Fruit fly (Drosophila melanogaster) whole organism, embryonic: ENCODE measurements around the gene CIA30.

Experiments used
- Antp ChIP-seq: fragments of 200-800 bp; sonication (Bioruptor generic); optimal IDR thresholded peaks from 3 replicates; lab custom pipeline; 2016; ENCODE audit warnings: missing biosample characterization, missing genetic modification characterization
- Bteb2 ChIP-seq: fragments of 200-800 bp; sonication (Bioruptor generic); optimal IDR thresholded peaks from 2 replicates; lab custom pipeline; 2016; ENCODE audit warnings: missing biosample characterization, missing genetic modification characterization
- CG11560 ChIP-seq: fragments of 200-800 bp; sonication (Bioruptor generic); IDR thresholded peaks from 3 replicates; pipeline ENCODE4 v1.3.6; 2022; ENCODE audit warnings: missing biosample characterization, missing genetic modification characterization
- CG11695 ChIP-seq: fragments of 200-800 bp; sonication (Bioruptor generic); IDR thresholded peaks from 3 replicates; pipeline ENCODE4 v1.3.6; 2022; ENCODE audit warnings: missing biosample characterization, missing genetic modification characterization
- CG11696 ChIP-seq: fragments of 200-800 bp; sonication (Bioruptor generic); IDR thresholded peaks from 2 replicates; pipeline ENCODE4 v1.3.6; 2022; ENCODE audit warnings: missing biosample characterization, missing genetic modification characterization
- CG12236 ChIP-seq: fragments of 200-800 bp; sonication (Bioruptor generic); optimal IDR thresholded peaks from 2 replicates; lab custom pipeline; 2016; ENCODE audit warnings: missing biosample characterization, missing genetic modification characterization
- CG13296 ChIP-seq: fragments of 200-800 bp; sonication (Bioruptor generic); optimal IDR thresholded peaks from 3 replicates; lab custom pipeline; 2018; ENCODE audit warnings: missing biosample characterization, mild to moderate bottlenecking, missing genetic modification characterization
- CG13424 ChIP-seq: fragments of 200-800 bp; sonication (Bioruptor generic); optimal IDR thresholded peaks from 2 replicates; lab custom pipeline; 2019; ENCODE audit warnings: missing biosample characterization, mild to moderate bottlenecking, missing genetic modification characterization, moderate library complexity
- CG14710 ChIP-seq: fragments of 200-800 bp; sonication (Bioruptor generic); optimal IDR thresholded peaks from 3 replicates; lab custom pipeline; 2019; ENCODE audit warnings: missing biosample characterization, mild to moderate bottlenecking, missing genetic modification characterization, moderate library complexity
- CG14965 ChIP-seq: fragments of 200-800 bp; sonication (Bioruptor generic); optimal IDR thresholded peaks from 2 replicates; lab custom pipeline; 2016; ENCODE audit warnings: missing biosample characterization, missing genetic modification characterization, borderline replicate concordance
- CG1602 ChIP-seq: fragments of 200-800 bp; sonication (Bioruptor generic); optimal IDR thresholded peaks from 3 replicates; lab custom pipeline; 2016; ENCODE audit warnings: missing biosample characterization, missing genetic modification characterization
- CG17385 ChIP-seq: fragments of 200-800 bp; sonication (Bioruptor generic); optimal IDR thresholded peaks from 3 replicates; lab custom pipeline; 2018; ENCODE audit warnings: missing biosample characterization, mild to moderate bottlenecking, missing genetic modification characterization
- CG2199 ChIP-seq: fragments of 200-800 bp; sonication (Bioruptor generic); IDR thresholded peaks from 3 replicates; pipeline ENCODE4 v1.3.6; 2022; ENCODE audit warnings: missing biosample characterization, missing genetic modification characterization
- CG2875 ChIP-seq: fragments of 200-800 bp; sonication (Bioruptor generic); optimal IDR thresholded peaks from 2 replicates; lab custom pipeline; 2017; ENCODE audit warnings: missing biosample characterization, mild to moderate bottlenecking, missing genetic modification characterization, missing genetic modification reagents
- CG30020 ChIP-seq: fragments of 200-800 bp; optimal IDR thresholded peaks from 2 replicates; lab custom pipeline; 2019; ENCODE audit warnings: missing biosample characterization, mild to moderate bottlenecking, missing genetic modification characterization, moderate library complexity
- CG4707 ChIP-seq: fragments of 200-800 bp; sonication (Bioruptor generic); optimal IDR thresholded peaks from 2 replicates; lab custom pipeline; 2018; ENCODE audit warnings: missing biosample characterization, mild to moderate bottlenecking, missing genetic modification characterization, moderate library complexity
- CG5180 ChIP-seq: fragments of 200-800 bp; sonication (Bioruptor generic); optimal IDR thresholded peaks from 3 replicates; lab custom pipeline; 2017; ENCODE audit warnings: missing biosample characterization, missing genetic modification characterization, mild to moderate bottlenecking, moderate library complexity, missing genetic modification reagents
- CG5245 ChIP-seq: fragments of 200-800 bp; sonication (Bioruptor generic); optimal IDR thresholded peaks from 3 replicates; lab custom pipeline; 2016; ENCODE audit warnings: missing biosample characterization, missing genetic modification characterization
- CG6272 ChIP-seq: fragments of 200-800 bp; sonication (Bioruptor generic); IDR thresholded peaks from 2 replicates; pipeline ENCODE4 v1.3.6; 2022; ENCODE audit warnings: missing biosample characterization, missing genetic modification characterization
- CG6854 ChIP-seq: fragments of 200-800 bp; sonication (Bioruptor generic); optimal IDR thresholded peaks from 3 replicates; lab custom pipeline; 2017; ENCODE audit warnings: missing biosample characterization, mild to moderate bottlenecking, missing genetic modification characterization
- CG8089 ChIP-seq: fragments of 200-800 bp; sonication (Bioruptor generic); optimal IDR thresholded peaks from 3 replicates; lab custom pipeline; 2016; ENCODE audit warnings: missing biosample characterization, missing genetic modification characterization
- Dbx ChIP-seq: fragments of 200-800 bp; sonication (Bioruptor generic); IDR thresholded peaks from 3 replicates; pipeline ENCODE4 v1.3.6; 2022; ENCODE audit warnings: missing biosample characterization, missing genetic modification characterization
- Dll ChIP-seq: fragments of 200-800 bp; sonication (Bioruptor generic); IDR thresholded peaks from 4 replicates; pipeline ENCODE4 v1.3.6; 2022; ENCODE audit warnings: missing biosample characterization, missing genetic modification characterization; ENCODE audit not compliant: partially characterized antibody
- Drgx ChIP-seq: fragments of 200-800 bp; sonication (Bioruptor generic); IDR thresholded peaks from 2 replicates; pipeline ENCODE4 v1.3.6; 2022; ENCODE audit warnings: missing biosample characterization, missing genetic modification characterization
- ERR ChIP-seq: fragments of 200-800 bp; sonication (Bioruptor generic); optimal IDR thresholded peaks from 2 replicates; lab custom pipeline; 2016; ENCODE audit warnings: missing biosample characterization, missing genetic modification characterization
- HLH4C ChIP-seq: fragments of 200-800 bp; sonication (Bioruptor generic); IDR thresholded peaks from 3 replicates; pipeline ENCODE4 v1.3.6; 2022; ENCODE audit warnings: missing biosample characterization, missing genetic modification characterization; ENCODE audit not compliant: partially characterized antibody
- Hand ChIP-seq: fragments of 200-800 bp; sonication (Bioruptor generic); optimal IDR thresholded peaks from 2 replicates; lab custom pipeline; 2017; ENCODE audit warnings: mild to moderate bottlenecking, missing biosample characterization, missing genetic modification reagents, missing genetic modification characterization
- Lim3 ChIP-seq: fragments of 200-800 bp; sonication (Bioruptor generic); IDR thresholded peaks from 2 replicates; pipeline ENCODE4 v1.3.6; 2022; ENCODE audit warnings: missing biosample characterization, missing genetic modification characterization
- Lpt ChIP-seq: fragments of >200 bp; optimal IDR thresholded peaks from 2 replicates; lab custom pipeline; 2018; ENCODE audit warnings: missing biosample characterization, missing genetic modification characterization
- NC2α ChIP-seq: fragments of 200-800 bp; sonication (Bioruptor generic); optimal IDR thresholded peaks from 2 replicates; lab custom pipeline; 2016; ENCODE audit warnings: missing biosample characterization, missing genetic modification characterization
- Rx ChIP-seq: fragments of 200-800 bp; sonication (Bioruptor generic); IDR thresholded peaks from 2 replicates; pipeline ENCODE4 v1.3.6; 2022; ENCODE audit warnings: missing biosample characterization, missing genetic modification characterization
- Spps ChIP-seq: fragments of 200-800 bp; sonication (Bioruptor generic); optimal IDR thresholded peaks from 2 replicates; lab custom pipeline; 2018; ENCODE audit warnings: missing biosample characterization, mild to moderate bottlenecking, missing genetic modification characterization
- az2 ChIP-seq: fragments of 200-800 bp; sonication (Bioruptor generic); optimal IDR thresholded peaks from 3 replicates; lab custom pipeline; 2016; ENCODE audit warnings: missing biosample characterization, missing genetic modification characterization
- dmrt99B ChIP-seq: fragments of 200-800 bp; sonication (Bioruptor generic); optimal IDR thresholded peaks from 2 replicates; lab custom pipeline; 2018; ENCODE audit warnings: missing biosample characterization, mild to moderate bottlenecking, missing genetic modification characterization, moderate library complexity
- dysf ChIP-seq: fragments of 200-800 bp; sonication (Bioruptor generic); IDR thresholded peaks from 3 replicates; pipeline ENCODE4 v1.3.6; 2022; ENCODE audit warnings: missing biosample characterization, missing genetic modification characterization
- emc ChIP-seq: fragments of 200-800 bp; sonication (Bioruptor generic); optimal IDR thresholded peaks from 2 replicates; lab custom pipeline; 2016; ENCODE audit warnings: missing biosample characterization, missing genetic modification characterization
- ewg ChIP-seq: fragments of 200-800 bp; sonication (Bioruptor generic); optimal IDR thresholded peaks from 3 replicates; lab custom pipeline; 2017; ENCODE audit warnings: mild to moderate bottlenecking, missing biosample characterization, missing genetic modification reagents, missing genetic modification characterization
- fd3F ChIP-seq: fragments of 200-800 bp; sonication (Bioruptor generic); optimal IDR thresholded peaks from 2 replicates; lab custom pipeline; 2018; ENCODE audit warnings: missing biosample characterization, mild to moderate bottlenecking, missing genetic modification characterization, moderate library complexity
- gem ChIP-seq: fragments of 200-800 bp; sonication (Bioruptor generic); optimal IDR thresholded peaks from 2 replicates; lab custom pipeline; 2019; ENCODE audit warnings: missing biosample characterization, mild to moderate bottlenecking, missing genetic modification characterization, moderate library complexity
- gro ChIP-seq: fragments of 200-800 bp; sonication (Bioruptor generic); optimal IDR thresholded peaks from 2 replicates; lab custom pipeline; 2016; ENCODE audit warnings: missing biosample characterization, missing genetic modification characterization
- jigr1 ChIP-seq: fragments of 200-800 bp; sonication (Bioruptor generic); IDR thresholded peaks from 3 replicates; pipeline ENCODE4 v1.3.6; 2022; ENCODE audit warnings: missing biosample characterization, missing genetic modification characterization
- kah ChIP-seq: fragments of 200-800 bp; sonication (Bioruptor generic); optimal IDR thresholded peaks from 2 replicates; lab custom pipeline; 2018; ENCODE audit warnings: missing biosample characterization, mild to moderate bottlenecking, missing genetic modification characterization
- kni ChIP-seq: fragments of 200-800 bp; sonication (Bioruptor generic); optimal IDR thresholded peaks from 3 replicates; lab custom pipeline; 2017; ENCODE audit warnings: mild to moderate bottlenecking, missing biosample characterization, missing genetic modification reagents, missing genetic modification characterization
- luna ChIP-seq: fragments of 200-800 bp; sonication (Bioruptor generic); optimal IDR thresholded peaks from 2 replicates; lab custom pipeline; 2016; ENCODE audit warnings: missing biosample characterization, missing genetic modification characterization
- nom ChIP-seq: fragments of 200-800 bp; sonication (Bioruptor generic); optimal IDR thresholded peaks from 2 replicates; lab custom pipeline; 2017; ENCODE audit warnings: missing biosample characterization, missing genetic modification characterization, mild to moderate bottlenecking, moderate library complexity, missing genetic modification reagents
- psq ChIP-seq: fragments of 200-800 bp; sonication (Bioruptor generic); optimal IDR thresholded peaks from 2 replicates; lab custom pipeline; 2017; ENCODE audit warnings: missing biosample characterization, missing genetic modification characterization
- sens ChIP-seq: fragments of 200-800 bp; sonication (Bioruptor generic); peaks from one replicate; lab custom pipeline; 2016; ENCODE audit warnings: missing biosample characterization, missing genetic modification characterization
- sisA ChIP-seq: fragments of 200-800 bp; sonication (Bioruptor generic); IDR thresholded peaks from 2 replicates; pipeline ENCODE4 v1.3.6; 2022; ENCODE audit warnings: missing biosample characterization, missing genetic modification characterization
- sqz ChIP-seq: fragments of 200-800 bp; sonication (Bioruptor generic); optimal IDR thresholded peaks from 3 replicates; lab custom pipeline; 2018; ENCODE audit warnings: missing biosample characterization, mild to moderate bottlenecking, missing genetic modification characterization
- tgo ChIP-seq: fragments of 200-800 bp; sonication (Bioruptor generic); IDR thresholded peaks from 3 replicates; pipeline ENCODE4 v1.3.6; 2022; ENCODE audit warnings: missing biosample characterization, missing genetic modification characterization
- twi ChIP-seq: fragments of 200-800 bp; optimal IDR thresholded peaks from 2 replicates; lab custom pipeline; 2019; ENCODE audit warnings: missing biosample characterization, mild to moderate bottlenecking, missing genetic modification characterization, moderate library complexity

Gene CIA30

dm6 chr3R:29758129-29758733 lies 21.5 kb downstream of the CIA30 start (continued):
- no peak for TF ChIP-seq twi (tag; lab: Kevin White, UChicago)
- no peak for TF ChIP-seq CG30020 (tag; lab: Kevin White, UChicago)
- TF ChIP-seq CG6272 (GFP tag; lab: Robert Waterston, UW) = no peak
- peak; percentile 25; the same call in 1 of the 3 replicates for TF ChIP-seq tgo
- TF ChIP-seq gro = no peak
- no peak for TF ChIP-seq kah
- TF ChIP-seq sisA (GFP tag; lab: Robert Waterston, UW) = no peak
- TF ChIP-seq Hand = no peak
- no peak for TF ChIP-seq CG13424
- TF ChIP-seq HLH4C = no peak
- no peak for TF ChIP-seq Lim3 (GFP tag; lab: Robert Waterston, UW)
- TF ChIP-seq Lpt = no peak
- no peak for TF ChIP-seq nom (GFP tag; lab: Kevin White, UChicago)
- no peak for TF ChIP-seq fd3F (GFP tag; lab: Kevin White, UChicago)
- TF ChIP-seq kni = no peak
- TF ChIP-seq CG14965 (GFP tag; lab: Kevin White, UChicago) = no peak
- TF ChIP-seq CG11560 = no peak
- no peak for TF ChIP-seq NC2α (GFP tag; lab: Kevin White, UChicago)
- no peak for TF ChIP-seq luna (GFP tag; lab: Kevin White, UChicago)
- no peak for TF ChIP-seq CG2199 (GFP tag; lab: Robert Waterston, UW)
- TF ChIP-seq CG11695 (GFP tag; lab: Robert Waterston, UW) = no peak
- no peak for TF ChIP-seq ewg (GFP tag; lab: Kevin White, UChicago)
- TF ChIP-seq psq (GFP tag; lab: Kevin White, UChicago) = no peak
- no peak for TF ChIP-seq CG4707
- no peak for TF ChIP-seq ERR (GFP tag; lab: Kevin White, UChicago)
- no peak for TF ChIP-seq Bteb2 (GFP tag; lab: Kevin White, UChicago)
- peak; percentile 43 for TF ChIP-seq gem (tag; lab: Kevin White, UChicago)
- TF ChIP-seq CG6854 (GFP tag; lab: Kevin White, UChicago) = no peak
- TF ChIP-seq CG13296 = no peak
- TF ChIP-seq CG11696 (GFP tag; lab: Robert Waterston, UW) = no peak
- TF ChIP-seq CG8089 (GFP tag; lab: Kevin White, UChicago) = no peak
- TF ChIP-seq az2 (GFP tag; lab: Kevin White, UChicago) = no peak
- no peak for TF ChIP-seq CG12236 (GFP tag; lab: Kevin White, UChicago)
- no peak for TF ChIP-seq CG17385 (GFP tag; lab: Kevin White, UChicago)
- no peak for TF ChIP-seq CG5180 (GFP tag; lab: Kevin White, UChicago)
- no peak for TF ChIP-seq CG1602 (GFP tag; lab: Kevin White, UChicago)
- no peak for TF ChIP-seq jigr1 (GFP tag; lab: Robert Waterston, UW)
- no peak for TF ChIP-seq Spps (tag; lab: Kevin White, UChicago)
- no peak for TF ChIP-seq sqz
- TF ChIP-seq dmrt99B (tag; lab: Kevin White, UChicago) = peak; percentile 11
- no peak for TF ChIP-seq emc (GFP tag; lab: Kevin White, UChicago)
- 0 out of 3 replicates have a peak, but pooled peaks have one; percentile 8 for TF ChIP-seq dysf
- no peak for TF ChIP-seq CG2875 (GFP tag; lab: Kevin White, UChicago)
- no peak for TF ChIP-seq CG5245
- no peak for TF ChIP-seq Antp (GFP tag; lab: Kevin White, UChicago)
- TF ChIP-seq CG14710 = no peak
- TF ChIP-seq Dll (GFP tag; lab: Robert Waterston, UW) = no peak
- TF ChIP-seq Rx (GFP tag; lab: Robert Waterston, UW) = no peak
- TF ChIP-seq sens (GFP tag; lab: Kevin White, UChicago) = peak; percentile 25
- TF ChIP-seq Drgx = peak; percentile 78
- no peak for TF ChIP-seq Dbx
